Worm (Caenorhabditis elegans) whole organism, mixed stage, embryonic: Measurements from ENCODE around the gene F21D5.4.

Source experiments
- ceh-39 ChIP-seq: fragments of 150-350 bp; optimal IDR thresholded peaks from 2 replicates; lab custom pipeline; 2014; ENCODE audit warnings: missing biosample characterization, missing genetic modification characterization
- ceh-83 ChIP-seq: fragments of 200-800 bp; sonication (Bioruptor generic); optimal IDR thresholded peaks from 2 replicates; lab custom pipeline; 2018; ENCODE audit warnings: mild to moderate bottlenecking, missing genetic modification characterization, missing compliant biosample characterization
- elt-3 ChIP-seq: fragments of 150-350 bp; optimal IDR thresholded peaks from 2 replicates; lab custom pipeline; 2014; ENCODE audit warnings: missing biosample characterization, missing genetic modification characterization
- lsy-2 ChIP-seq: fragments of 150-350 bp; optimal IDR thresholded peaks from 2 replicates; lab custom pipeline; 2014; ENCODE audit warnings: missing biosample characterization, missing genetic modification characterization
- mls-2 ChIP-seq: sonication (generic microtip); optimal IDR thresholded peaks from 2 replicates; lab custom pipeline; 2016; ENCODE audit warnings: mild to moderate bottlenecking, missing genetic modification characterization, moderate library complexity, missing compliant biosample characterization
- nhr-2 ChIP-seq: fragments of 150-350 bp; optimal IDR thresholded peaks from 2 replicates; lab custom pipeline; 2014; ENCODE audit warnings: missing biosample characterization, missing genetic modification characterization
- nhr-28 ChIP-seq: fragments of 150-350 bp; optimal IDR thresholded peaks from 2 replicates; lab custom pipeline; 2014; ENCODE audit warnings: missing biosample characterization, missing genetic modification characterization
- nhr-76 ChIP-seq: sonication (generic microtip); optimal IDR thresholded peaks from 2 replicates; lab custom pipeline; 2017; ENCODE audit warnings: missing biosample characterization, missing genetic modification characterization
- pha-4 ChIP-seq: fragments of 150-350 bp; optimal IDR thresholded peaks from 2 replicates; lab custom pipeline; 2018; ENCODE audit warnings: missing biosample characterization, missing genetic modification reagents, missing genetic modification characterization
- snpc-4 ChIP-seq: fragments of 150-350 bp; optimal IDR thresholded peaks from 2 replicates; lab custom pipeline; 2014; ENCODE audit warnings: missing biosample characterization, missing genetic modification characterization
- unc-62 ChIP-seq: fragments of 150-350 bp; optimal IDR thresholded peaks from 2 replicates; lab custom pipeline; 2014; ENCODE audit warnings: missing biosample characterization, missing genetic modification reagents, missing genetic modification characterization

ce11 chrIV:8739926-8740325, 2.0 kb downstream of the F21D5.4 start, which contains the start of gene mrps-33:
- TF ChIP-seq pha-4 (tag; lab: Kevin White, UChicago) (no peak), nhr-2 (tag; lab: Kevin White, UChicago) (no peak), nhr-76 (tag; lab: Kevin White, UChicago) (no peak), ceh-83 (GFP tag; lab: Kevin White, UChicago) (no peak), ceh-39 (tag; lab: Kevin White, UChicago) (no peak), lsy-2 (tag; lab: Kevin White, UChicago) (no peak), unc-62 (GFP tag; lab: Kevin White, UChicago) (no peak), mls-2 (tag; lab: Kevin White, UChicago) (no peak), nhr-28 (tag; lab: Kevin White, UChicago) (no peak), elt-3 (no peak), snpc-4 (tag; lab: Kevin White, UChicago) (no peak)
